Fruit fly (Drosophila melanogaster) whole organism, embryonic: Measurements from ENCODE around the gene Gycalpha99B.

Source experiments
- Adf1 ChIP-seq: fragments of 200-800 bp; sonication (Bioruptor generic); IDR thresholded peaks from 2 replicates; pipeline ENCODE4 v1.3.6; 2022; ENCODE audit warnings: missing biosample characterization, missing genetic modification characterization
- CG11504 ChIP-seq: fragments of 200-800 bp; sonication (Bioruptor generic); optimal IDR thresholded peaks from 3 replicates; lab custom pipeline; 2019; ENCODE audit warnings: missing biosample characterization, mild to moderate bottlenecking, missing genetic modification characterization, moderate library complexity
- CG12769 ChIP-seq: fragments of 200-800 bp; sonication (Bioruptor generic); optimal IDR thresholded peaks from 2 replicates; lab custom pipeline; 2019; ENCODE audit warnings: missing biosample characterization, mild to moderate bottlenecking, missing genetic modification characterization, moderate library complexity
- CG13894 ChIP-seq: fragments of 200-800 bp; sonication (Bioruptor generic); optimal IDR thresholded peaks from 3 replicates; lab custom pipeline; 2018; ENCODE audit warnings: missing biosample characterization, mild to moderate bottlenecking, missing genetic modification characterization, moderate library complexity
- CG15514 ChIP-seq: fragments of 200-800 bp; sonication (Bioruptor generic); optimal IDR thresholded peaks from 3 replicates; lab custom pipeline; 2017; ENCODE audit warnings: missing biosample characterization, missing genetic modification characterization, mild to moderate bottlenecking, moderate library complexity, missing genetic modification reagents
- CG1603 ChIP-seq: fragments of 200-800 bp; sonication (Bioruptor generic); optimal IDR thresholded peaks from 2 replicates; lab custom pipeline; 2019; ENCODE audit warnings: missing biosample characterization, mild to moderate bottlenecking, missing genetic modification characterization, moderate library complexity
- CG17328 ChIP-seq: fragments of 200-800 bp; sonication (Bioruptor generic); IDR thresholded peaks from 2 replicates; pipeline ENCODE4 v1.3.6; 2022; ENCODE audit warnings: missing biosample characterization, missing genetic modification characterization
- CG18011 ChIP-seq: fragments of 200-800 bp; sonication (Bioruptor generic); optimal IDR thresholded peaks from 2 replicates; lab custom pipeline; 2017; ENCODE audit warnings: missing biosample characterization, missing genetic modification characterization, mild to moderate bottlenecking, moderate library complexity, missing genotype
- CG3065 ChIP-seq: fragments of 200-800 bp; sonication (Bioruptor generic); optimal IDR thresholded peaks from 2 replicates; lab custom pipeline; 2016; ENCODE audit warnings: missing biosample characterization, missing genetic modification characterization
- CG32532 ChIP-seq: fragments of 200-800 bp; sonication (Bioruptor generic); IDR thresholded peaks from 2 replicates; pipeline ENCODE4 v1.3.6; 2022; ENCODE audit warnings: missing biosample characterization, missing genetic modification characterization
- CG34376 ChIP-seq: fragments of 200-800 bp; sonication (Bioruptor generic); optimal IDR thresholded peaks from 2 replicates; lab custom pipeline; 2018; ENCODE audit warnings: missing biosample characterization, mild to moderate bottlenecking, missing genetic modification characterization
- CG34422 ChIP-seq: fragments of 200-800 bp; sonication (Bioruptor generic); IDR thresholded peaks from 3 replicates; pipeline ENCODE4 v1.3.6; 2022; ENCODE audit warnings: missing biosample characterization, missing genetic modification characterization
- CG3995 ChIP-seq: fragments of 200-800 bp; sonication (Bioruptor generic); optimal IDR thresholded peaks from 3 replicates; lab custom pipeline; 2016; ENCODE audit warnings: missing biosample characterization, missing genetic modification characterization
- CG4282 ChIP-seq: fragments of 200-800 bp; sonication (Bioruptor generic); optimal IDR thresholded peaks from 2 replicates; lab custom pipeline; 2016; ENCODE audit warnings: missing biosample characterization, missing genetic modification characterization
- CG4820 ChIP-seq: fragments of 200-800 bp; sonication (Bioruptor generic); optimal IDR thresholded peaks from 3 replicates; lab custom pipeline; 2016; ENCODE audit warnings: missing biosample characterization, missing genetic modification characterization
- CG7357 ChIP-seq: fragments of 200-800 bp; sonication (Bioruptor generic); IDR thresholded peaks from 3 replicates; pipeline ENCODE4 v1.3.6; 2022; ENCODE audit warnings: missing biosample characterization, missing genetic modification characterization
- CG7928 ChIP-seq: fragments of 200-800 bp; sonication (Bioruptor generic); optimal IDR thresholded peaks from 2 replicates; lab custom pipeline; 2017; ENCODE audit warnings: missing biosample characterization, mild to moderate bottlenecking, missing genetic modification characterization
- CG8944 ChIP-seq: fragments of 200-800 bp; sonication (Bioruptor generic); optimal IDR thresholded peaks from 3 replicates; lab custom pipeline; 2016; ENCODE audit warnings: missing biosample characterization, missing genetic modification characterization
- Dbx ChIP-seq: fragments of 200-800 bp; sonication (Bioruptor generic); IDR thresholded peaks from 3 replicates; pipeline ENCODE4 v1.3.6; 2022; ENCODE audit warnings: missing biosample characterization, missing genetic modification characterization
- Deaf1 ChIP-seq: fragments of 200-800 bp; optimal IDR thresholded peaks from 3 replicates; lab custom pipeline; 2019; ENCODE audit warnings: missing biosample characterization, mild to moderate bottlenecking, missing genetic modification characterization, moderate library complexity
- Dll ChIP-seq: fragments of 200-800 bp; sonication (Bioruptor generic); IDR thresholded peaks from 4 replicates; pipeline ENCODE4 v1.3.6; 2022; ENCODE audit warnings: missing biosample characterization, missing genetic modification characterization; ENCODE audit not compliant: partially characterized antibody
- E2f2 ChIP-seq: fragments of 200-800 bp; sonication (Bioruptor generic); IDR thresholded peaks from 2 replicates; pipeline ENCODE4 v1.3.6; 2022; ENCODE audit warnings: missing biosample characterization, missing genetic modification characterization
- Elba2 ChIP-seq: fragments of 200-800 bp; sonication (Bioruptor generic); optimal IDR thresholded peaks from 3 replicates; lab custom pipeline; 2016; ENCODE audit warnings: missing biosample characterization, missing genetic modification characterization
- Lpt ChIP-seq: fragments of >200 bp; optimal IDR thresholded peaks from 2 replicates; lab custom pipeline; 2018; ENCODE audit warnings: missing biosample characterization, missing genetic modification characterization
- MBD-R2 ChIP-seq: fragments of 200-800 bp; sonication (Bioruptor generic); IDR thresholded peaks from 2 replicates; pipeline ENCODE4 v1.3.6; 2022; ENCODE audit warnings: missing biosample characterization, missing genetic modification characterization
- NC2α ChIP-seq: fragments of 200-800 bp; sonication (Bioruptor generic); optimal IDR thresholded peaks from 2 replicates; lab custom pipeline; 2016; ENCODE audit warnings: missing biosample characterization, missing genetic modification characterization
- Sin3A ChIP-seq: fragments of >200 bp; optimal IDR thresholded peaks from 2 replicates; lab custom pipeline; 2018
- YL-1 ChIP-seq: fragments of 200-800 bp; sonication (Bioruptor generic); optimal IDR thresholded peaks from 3 replicates; lab custom pipeline; 2017; ENCODE audit warnings: missing biosample characterization, mild to moderate bottlenecking, missing genetic modification characterization
- abd-A ChIP-seq: fragments of 200-800 bp; sonication (Bioruptor generic); optimal IDR thresholded peaks from 3 replicates; lab custom pipeline; 2019; ENCODE audit warnings: missing biosample characterization, mild to moderate bottlenecking, missing genetic modification characterization, moderate library complexity
- bbx ChIP-seq: fragments of 200-800 bp; sonication (Bioruptor generic); IDR thresholded peaks from 2 replicates; pipeline ENCODE4 v1.3.6; 2022; ENCODE audit warnings: missing biosample characterization, missing genetic modification characterization; ENCODE audit not compliant: partially characterized antibody
- caup ChIP-seq: fragments of 200-800 bp; sonication (Bioruptor generic); optimal IDR thresholded peaks from 3 replicates; lab custom pipeline; 2017; ENCODE audit warnings: missing biosample characterization, mild to moderate bottlenecking, missing genetic modification characterization, moderate library complexity; ENCODE audit not compliant: severe bottlenecking
- chinmo ChIP-seq: fragments of 200-800 bp; sonication (Bioruptor generic); IDR thresholded peaks from 4 replicates; pipeline ENCODE4 v1.3.6; 2022; ENCODE audit warnings: missing biosample characterization, missing genetic modification characterization; ENCODE audit not compliant: partially characterized antibody
- crp ChIP-seq, 2 experiments: fragments of 200-800 bp; sonication (Bioruptor generic); optimal IDR thresholded peaks; 2 replicates in 1 of 2; 3 replicates in 1 of 2; lab custom pipeline; 2017; ENCODE audit warnings: missing biosample characterization in 2 of 2, missing genetic modification characterization in 2 of 2, mild to moderate bottlenecking in 1 of 2, moderate library complexity in 1 of 2
- ewg ChIP-seq: fragments of 200-800 bp; sonication (Bioruptor generic); optimal IDR thresholded peaks from 3 replicates; lab custom pipeline; 2017; ENCODE audit warnings: mild to moderate bottlenecking, missing biosample characterization, missing genetic modification reagents, missing genetic modification characterization
- ftz-f1 ChIP-seq: fragments of 200-800 bp; sonication (Bioruptor generic); optimal IDR thresholded peaks from 2 replicates; lab custom pipeline; 2016; ENCODE audit warnings: missing biosample characterization, missing genetic modification characterization
- gro ChIP-seq: fragments of 200-800 bp; sonication (Bioruptor generic); optimal IDR thresholded peaks from 2 replicates; lab custom pipeline; 2016; ENCODE audit warnings: missing biosample characterization, missing genetic modification characterization
- gsb ChIP-seq: fragments of 200-800 bp; sonication (Bioruptor generic); IDR thresholded peaks from 2 replicates; pipeline ENCODE4 v1.3.6; 2022; ENCODE audit warnings: missing biosample characterization, missing genetic modification characterization
- hbn ChIP-seq: fragments of 200-800 bp; sonication (Bioruptor generic); IDR thresholded peaks from 2 replicates; pipeline ENCODE4 v1.3.6; 2022; ENCODE audit warnings: missing biosample characterization, missing genetic modification characterization; ENCODE audit not compliant: partially characterized antibody
- pfk ChIP-seq: fragments of 200-800 bp; sonication (Bioruptor generic); optimal IDR thresholded peaks from 2 replicates; lab custom pipeline; 2018; ENCODE audit warnings: missing biosample characterization, mild to moderate bottlenecking, missing genetic modification characterization, moderate library complexity
- pnt ChIP-seq: fragments of 200-800 bp; sonication (Bioruptor generic); optimal IDR thresholded peaks from 3 replicates; lab custom pipeline; 2016; ENCODE audit warnings: missing biosample characterization, missing genetic modification characterization
- scrt ChIP-seq: fragments of 200-800 bp; sonication (Bioruptor generic); optimal IDR thresholded peaks from 2 replicates; lab custom pipeline; 2018; ENCODE audit warnings: missing biosample characterization, mild to moderate bottlenecking, missing genetic modification characterization, moderate library complexity
- sd ChIP-seq: fragments of 200-800 bp; sonication (Bioruptor generic); optimal IDR thresholded peaks from 3 replicates; lab custom pipeline; 2018; ENCODE audit warnings: missing biosample characterization, mild to moderate bottlenecking, missing genetic modification characterization, moderate library complexity
- slp2 ChIP-seq: fragments of 200-800 bp; sonication (Bioruptor generic); optimal IDR thresholded peaks from 2 replicates; lab custom pipeline; 2016; ENCODE audit warnings: missing biosample characterization, missing genetic modification characterization
- stwl ChIP-seq: fragments of 200-800 bp; sonication (Bioruptor generic); optimal IDR thresholded peaks from 3 replicates; lab custom pipeline; 2018; ENCODE audit warnings: missing biosample characterization, mild to moderate bottlenecking, missing genetic modification characterization, moderate library complexity
- sug ChIP-seq: fragments of 200-800 bp; optimal IDR thresholded peaks from 2 replicates; lab custom pipeline; 2019; ENCODE audit warnings: missing biosample characterization, mild to moderate bottlenecking, missing genetic modification characterization, moderate library complexity
- trem ChIP-seq: fragments of 200-800 bp; optimal IDR thresholded peaks from 3 replicates; lab custom pipeline; 2019; ENCODE audit warnings: missing biosample characterization, mild to moderate bottlenecking, missing genetic modification characterization, moderate library complexity
- unc-4 ChIP-seq: fragments of 200-800 bp; sonication (Bioruptor generic); IDR thresholded peaks from 2 replicates; pipeline ENCODE4 v1.3.6; 2022; ENCODE audit warnings: missing biosample characterization, missing genetic modification characterization; ENCODE audit not compliant: partially characterized antibody
- zfh1 ChIP-seq: fragments of 200-800 bp; sonication (Bioruptor generic); IDR thresholded peaks from 3 replicates; pipeline ENCODE4 v1.3.6; 2022; ENCODE audit warnings: missing biosample characterization, missing genetic modification characterization
- zfh2 ChIP-seq: fragments of 200-800 bp; sonication (Bioruptor generic); optimal IDR thresholded peaks from 2 replicates; lab custom pipeline; 2016; ENCODE audit warnings: missing biosample characterization, missing genetic modification characterization

Gene Gycalpha99B

DNA sequence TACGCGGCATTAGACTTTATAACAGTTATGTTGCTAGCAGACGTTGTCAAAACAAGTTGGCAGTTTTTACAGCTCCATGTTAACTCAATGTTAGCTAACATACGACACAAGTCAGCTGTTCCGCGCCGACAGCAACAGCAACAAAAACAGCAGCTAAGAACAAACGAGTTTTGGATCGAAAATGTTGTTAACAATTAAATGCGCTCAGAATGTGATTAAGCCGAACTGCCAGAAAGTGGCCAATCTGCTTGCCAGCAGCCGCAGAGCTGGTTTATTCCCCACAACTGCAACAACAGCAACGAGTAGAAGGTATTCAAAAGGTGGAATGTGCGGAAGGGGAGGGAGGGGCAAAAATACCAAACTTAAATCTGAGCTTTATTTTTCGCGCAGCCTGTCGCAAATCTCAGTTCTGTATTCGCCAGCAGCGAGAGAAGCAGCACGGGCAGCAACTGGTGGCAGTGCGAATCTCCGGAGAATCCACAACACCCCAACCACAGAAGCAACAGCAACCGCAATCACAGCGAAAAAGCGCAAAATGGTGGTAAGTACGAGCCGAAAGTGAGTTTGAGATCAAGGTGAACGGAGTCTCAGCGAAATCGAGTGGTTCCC is 40.8 kb downstream of the Gycalpha99B start, which contains the start of gene Pcd (continued):
- TF ChIP-seq CG34422 (peak; percentile 14; the same call in 1 of the 3 replicates), ftz-f1 (peak; percentile 31), CG13894 (peak; percentile 35), zfh1 (GFP tag; lab: Robert Waterston, UW) (0 out of 3 replicates have a peak, but pooled peaks have one; percentile 9), Deaf1 (tag; lab: Kevin White, UChicago) (no peak), Elba2 (GFP tag; lab: Kevin White, UChicago) (no peak), Dll (peak; percentile 41; the same call in 1 of the 4 replicates), CG7357 (GFP tag; lab: Robert Waterston, UW) (no peak), ewg (GFP tag; lab: Kevin White, UChicago) (peak; percentile 21), CG32532 (GFP tag; lab: Robert Waterston, UW) (peak; percentile 13; the same call in 1 of the 2 replicates), gsb (GFP tag; lab: Robert Waterston, UW) (no peak), trem (tag; lab: Kevin White, UChicago) (peak; percentile 99), hbn (0 out of 2 replicates have a peak, but pooled peaks have one; percentile 24), CG3065 (GFP tag; lab: Kevin White, UChicago) (no peak), CG7928 (GFP tag; lab: Kevin White, UChicago) (no peak), sd (tag; lab: Kevin White, UChicago) (peak; percentile 98), CG8944 (GFP tag; lab: Kevin White, UChicago) (no peak), CG4820 (no peak), Lpt (GFP tag; lab: Kevin White, UChicago) (no peak), pfk (no peak), CG1603 (tag; lab: Kevin White, UChicago) (peak; percentile 30), Adf1 (peak; percentile 42; the same call in 1 of the 2 replicates), abd-A (tag; lab: Kevin White, UChicago) (peak; percentile 48), MBD-R2 (GFP tag; lab: Robert Waterston, UW) (peak; percentile 83), slp2 (GFP tag; lab: Kevin White, UChicago) (no peak), zfh2 (GFP tag; lab: Kevin White, UChicago) (no peak), stwl (tag; lab: Kevin White, UChicago) (peak; percentile 71), caup (no peak), Dbx (GFP tag; lab: Robert Waterston, UW) (0 out of 3 replicates have a peak, but pooled peaks have one; percentile 39), CG3995 (GFP tag; lab: Kevin White, UChicago) (peak; percentile 14), E2f2 (GFP tag; lab: Robert Waterston, UW) (peak; percentile 91), CG17328 (0 out of 2 replicates have a peak, but pooled peaks have one; percentile 27), NC2α (GFP tag; lab: Kevin White, UChicago) (no peak), chinmo (GFP tag; lab: Robert Waterston, UW) (peak; percentile 96), CG18011 (GFP tag; lab: Kevin White, UChicago) (peak; percentile 14), CG12769 (tag; lab: Kevin White, UChicago) (peak; percentile 71), bbx (GFP tag; lab: Robert Waterston, UW) (peak; percentile 31; the same call in 1 of the 2 replicates), pnt (GFP tag; lab: Kevin White, UChicago) (no peak), CG15514 (GFP tag; lab: Kevin White, UChicago) (peak; percentile 77), scrt (GFP tag; lab: Kevin White, UChicago) (peak; percentile 90), sug (tag; lab: Kevin White, UChicago) (peak; percentile 3), CG11504 (tag; lab: Kevin White, UChicago) (no peak), CG34376 (GFP tag; lab: Kevin White, UChicago) (peak; percentile 43), unc-4 (peak; percentile 41; the same call in 1 of the 2 replicates), gro (peak; percentile 9), crp (GFP tag; optimal IDR thresholded peaks at IDR 0.05; lab: Kevin White, UChicago) (peak; percentile 55 to 94), CG4282 (GFP tag; lab: Kevin White, UChicago) (no peak), Sin3A (lab: Kevin White, UChicago) (peak; percentile 7), YL-1 (GFP tag; lab: Kevin White, UChicago) (peak; percentile 9)
